Worm (Caenorhabditis elegans): ENCODE data around the gene F46C8.8.

DNA sequence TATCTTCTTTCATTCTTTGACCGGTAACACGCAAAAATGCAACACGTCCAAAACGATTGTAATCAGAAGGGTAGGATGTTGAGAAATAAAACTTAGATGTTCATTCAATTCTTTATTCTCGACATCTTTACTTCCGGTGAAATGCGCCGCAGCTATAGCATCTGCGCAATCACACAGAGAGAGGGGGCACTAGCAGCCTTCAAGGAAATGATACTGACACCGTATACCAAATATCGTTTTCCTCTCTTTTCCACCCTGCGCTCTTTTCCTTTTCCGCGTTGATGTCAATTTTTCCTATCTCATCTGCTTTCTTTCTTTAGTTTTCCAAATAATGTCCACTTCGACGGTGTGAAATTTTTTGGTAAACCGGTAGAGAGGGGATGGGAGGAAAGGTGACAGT, 36.5 kb upstream of the F46C8.8 start:
- no peak for TF ChIP-seq egl-27 (tag; optimal IDR thresholded peaks at IDR 0.05)
- no peak for TF ChIP-seq lin-13 (GFP tag; optimal IDR thresholded peaks at IDR 0.05)
- TF ChIP-seq mdl-1 (tag; optimal IDR thresholded peaks at IDR 0.05): no peak

All from whole organism, L2 larva.